Worm (Caenorhabditis elegans): ENCODE results near the gene T20G5.12.

- TF ChIP-seq blmp-1 (tag; optimal IDR thresholded peaks at IDR 0.05) = no peak
- no peak for TF ChIP-seq nhr-237 (tag; optimal IDR thresholded peaks at IDR 0.05)
- no peak for TF ChIP-seq lsy-2 (tag; optimal IDR thresholded peaks at IDR 0.05)
- TF ChIP-seq lin-13 (tag; optimal IDR thresholded peaks at IDR 0.05) = no peak
- TF ChIP-seq pha-4 (tag; optimal IDR thresholded peaks at IDR 0.05) = no peak
- no peak for TF ChIP-seq unc-62 (GFP tag; optimal IDR thresholded peaks at IDR 0.05)
- no peak for TF ChIP-seq ces-1 (GFP tag; optimal IDR thresholded peaks at IDR 0.05)
Observed at ce11 chrIII:10197416-10197815, 4.0 kb upstream of the T20G5.12 start, which contains the start of gene dod-6.

All from whole organism, mixed stage, embryonic.